Fruit fly (Drosophila melanogaster) whole organism, embryonic: Measurements from ENCODE around the gene CG32483.

ENCODE experiments used
- Asciz ChIP-seq: fragments of 200-800 bp; sonication (Bioruptor generic); optimal IDR thresholded peaks from 2 replicates; lab custom pipeline; 2017; ENCODE audit warnings: missing biosample characterization, mild to moderate bottlenecking, missing genetic modification characterization, missing genetic modification reagents
- B-H1 ChIP-seq: fragments of 200-800 bp; sonication (Bioruptor generic); IDR thresholded peaks from 3 replicates; pipeline ENCODE4 v1.3.6; 2022; ENCODE audit warnings: missing biosample characterization, missing genetic modification characterization
- BEAF-32 ChIP-seq: fragments of 200-800 bp; sonication (Bioruptor generic); optimal IDR thresholded peaks from 3 replicates; lab custom pipeline; 2017; ENCODE audit warnings: missing biosample characterization, missing genetic modification characterization, mild to moderate bottlenecking, moderate library complexity, missing genetic modification reagents
- Bdp1 ChIP-seq: fragments of 200-800 bp; sonication (Bioruptor generic); optimal IDR thresholded peaks from 3 replicates; lab custom pipeline; 2016; ENCODE audit warnings: missing biosample characterization, missing genetic modification characterization
- CG10147 ChIP-seq: fragments of 200-800 bp; sonication (Bioruptor generic); optimal IDR thresholded peaks from 2 replicates; lab custom pipeline; 2019; ENCODE audit warnings: missing biosample characterization, mild to moderate bottlenecking, missing genetic modification characterization, moderate library complexity
- CG10267 ChIP-seq: fragments of 200-800 bp; sonication (Bioruptor generic); optimal IDR thresholded peaks from 2 replicates; lab custom pipeline; 2018; ENCODE audit warnings: missing biosample characterization, mild to moderate bottlenecking, missing genetic modification characterization, moderate library complexity
- CG10366 ChIP-seq: fragments of 200-800 bp; sonication (Bioruptor generic); IDR thresholded peaks from 2 replicates; pipeline ENCODE4 v1.3.6; 2022; ENCODE audit warnings: missing biosample characterization, missing genetic modification characterization
- CG10462 ChIP-seq: fragments of 200-800 bp; sonication (Bioruptor generic); optimal IDR thresholded peaks from 2 replicates; lab custom pipeline; 2016; ENCODE audit warnings: missing biosample characterization, missing genetic modification characterization
- CG10654 ChIP-seq: fragments of 200-800 bp; sonication (Bioruptor generic); optimal IDR thresholded peaks from 2 replicates; lab custom pipeline; 2016; ENCODE audit warnings: missing biosample characterization, missing genetic modification characterization
- CG10959 ChIP-seq: fragments of 200-800 bp; sonication (Bioruptor generic); IDR thresholded peaks from 2 replicates; pipeline ENCODE4 v1.3.6; 2022; ENCODE audit warnings: missing biosample characterization, missing genetic modification characterization
- CG11456 ChIP-seq: fragments of 200-800 bp; sonication (Bioruptor generic); IDR thresholded peaks from 3 replicates; pipeline ENCODE4 v1.3.6; 2022; ENCODE audit warnings: missing biosample characterization, missing genetic modification characterization
- CG11723 ChIP-seq: fragments of 200-800 bp; sonication (Bioruptor generic); optimal IDR thresholded peaks from 2 replicates; lab custom pipeline; 2017; ENCODE audit warnings: missing biosample characterization, mild to moderate bottlenecking, missing genetic modification characterization
- CG12236 ChIP-seq: fragments of 200-800 bp; sonication (Bioruptor generic); optimal IDR thresholded peaks from 2 replicates; lab custom pipeline; 2016; ENCODE audit warnings: missing biosample characterization, missing genetic modification characterization
- CG13123 ChIP-seq: fragments of 200-800 bp; sonication (Bioruptor generic); optimal IDR thresholded peaks from 2 replicates; lab custom pipeline; 2016; ENCODE audit warnings: missing biosample characterization, missing genetic modification characterization
- CG2129 ChIP-seq: fragments of 200-800 bp; sonication (Bioruptor generic); IDR thresholded peaks from 2 replicates; pipeline ENCODE4 v1.3.6; 2022; ENCODE audit warnings: missing biosample characterization, missing genetic modification characterization; ENCODE audit not compliant: partially characterized antibody
- CG3995 ChIP-seq: fragments of 200-800 bp; sonication (Bioruptor generic); optimal IDR thresholded peaks from 3 replicates; lab custom pipeline; 2016; ENCODE audit warnings: missing biosample characterization, missing genetic modification characterization
- CG4328 ChIP-seq: fragments of 200-800 bp; sonication (Bioruptor generic); optimal IDR thresholded peaks from 3 replicates; lab custom pipeline; 2017; ENCODE audit warnings: missing biosample characterization, missing genetic modification reagents, missing genetic modification characterization
- CG4424 ChIP-seq: fragments of 200-800 bp; sonication (Bioruptor generic); optimal IDR thresholded peaks from 3 replicates; lab custom pipeline; 2016; ENCODE audit warnings: missing biosample characterization, missing genetic modification characterization
- CG6175 ChIP-seq: fragments of 200-800 bp; sonication (Bioruptor generic); IDR thresholded peaks from 3 replicates; pipeline ENCODE4 v1.3.6; 2022; ENCODE audit warnings: missing biosample characterization, missing genetic modification characterization
- CG7963 ChIP-seq: fragments of 200-800 bp; sonication (Bioruptor generic); IDR thresholded peaks from 3 replicates; pipeline ENCODE4 v1.3.6; 2022; ENCODE audit warnings: missing biosample characterization, missing genetic modification characterization; ENCODE audit not compliant: partially characterized antibody
- CG7987 ChIP-seq: fragments of 200-800 bp; sonication (Bioruptor generic); optimal IDR thresholded peaks from 2 replicates; lab custom pipeline; 2018; ENCODE audit warnings: missing biosample characterization, mild to moderate bottlenecking, missing genetic modification characterization, moderate library complexity
- CG8478 ChIP-seq: fragments of >200 bp; optimal IDR thresholded peaks from 2 replicates; lab custom pipeline; 2018
- CG8944 ChIP-seq: fragments of 200-800 bp; sonication (Bioruptor generic); optimal IDR thresholded peaks from 3 replicates; lab custom pipeline; 2016; ENCODE audit warnings: missing biosample characterization, missing genetic modification characterization
- CG9609 ChIP-seq: fragments of 200-800 bp; sonication (Bioruptor generic); optimal IDR thresholded peaks from 3 replicates; lab custom pipeline; 2016; ENCODE audit warnings: missing biosample characterization, missing genetic modification characterization
- Chrac-16 ChIP-seq: fragments of 200-800 bp; sonication (Bioruptor generic); optimal IDR thresholded peaks from 3 replicates; lab custom pipeline; 2016; ENCODE audit warnings: missing biosample characterization, missing genetic modification characterization
- D19B ChIP-seq: fragments of 200-800 bp; sonication (Bioruptor generic); optimal IDR thresholded peaks from 2 replicates; lab custom pipeline; 2017; ENCODE audit warnings: missing biosample characterization, mild to moderate bottlenecking, missing genetic modification characterization
- GATAe ChIP-seq: fragments of 200-800 bp; sonication (Bioruptor generic); conservative IDR thresholded peaks from 2 replicates; pipeline ENCODE4 v1.3.6; 2022; ENCODE audit warnings: missing biosample characterization, missing genetic modification characterization
- H15 ChIP-seq: fragments of 200-800 bp; sonication (Bioruptor generic); IDR thresholded peaks from 3 replicates; pipeline ENCODE4 v1.3.6; 2022; ENCODE audit warnings: missing biosample characterization, missing genetic modification characterization
- HmgD ChIP-seq: fragments of 200-800 bp; sonication (Bioruptor generic); optimal IDR thresholded peaks from 3 replicates; lab custom pipeline; 2016; ENCODE audit warnings: missing biosample characterization, missing genetic modification characterization
- Hr78 ChIP-seq, 2 experiments: fragments of 200-800 bp in 1 of 2; fragments of >200 bp in 1 of 2; sonication (Bioruptor generic) in 1 of 2; optimal IDR thresholded peaks; 2 replicates each; lab custom pipeline; 2017 to 2019; ENCODE audit warnings: missing biosample characterization in 2 of 2, missing genetic modification characterization in 2 of 2, mild to moderate bottlenecking in 1 of 2, moderate library complexity in 1 of 2
- Nf-YC ChIP-seq: fragments of 200-800 bp; optimal IDR thresholded peaks from 3 replicates; lab custom pipeline; 2019; ENCODE audit warnings: missing biosample characterization, mild to moderate bottlenecking, missing genetic modification characterization, moderate library complexity
- Optix ChIP-seq: fragments of 200-800 bp; sonication (Bioruptor generic); IDR thresholded peaks from 3 replicates; pipeline ENCODE4 v1.3.6; 2022; ENCODE audit warnings: missing biosample characterization, missing genetic modification characterization
- YL-1 ChIP-seq: fragments of 200-800 bp; sonication (Bioruptor generic); optimal IDR thresholded peaks from 3 replicates; lab custom pipeline; 2017; ENCODE audit warnings: missing biosample characterization, mild to moderate bottlenecking, missing genetic modification characterization
- dati ChIP-seq: fragments of 200-800 bp; sonication (Bioruptor generic); IDR thresholded peaks from 2 replicates; pipeline ENCODE4 v1.3.6; 2022; ENCODE audit warnings: missing biosample characterization, missing genetic modification characterization
- dm ChIP-seq: fragments of 200-800 bp; sonication (Bioruptor generic); optimal IDR thresholded peaks from 3 replicates; lab custom pipeline; 2016; ENCODE audit warnings: missing biosample characterization, missing genetic modification characterization
- dmrt11E ChIP-seq: fragments of 200-800 bp; sonication (Bioruptor generic); optimal IDR thresholded peaks from 3 replicates; lab custom pipeline; 2018; ENCODE audit warnings: missing biosample characterization, mild to moderate bottlenecking, missing genetic modification characterization, moderate library complexity
- dysf ChIP-seq: fragments of 200-800 bp; sonication (Bioruptor generic); IDR thresholded peaks from 3 replicates; pipeline ENCODE4 v1.3.6; 2022; ENCODE audit warnings: missing biosample characterization, missing genetic modification characterization
- fd102C ChIP-seq: fragments of 200-800 bp; sonication (Bioruptor generic); optimal IDR thresholded peaks from 2 replicates; lab custom pipeline; 2018; ENCODE audit warnings: missing biosample characterization, mild to moderate bottlenecking, missing genetic modification characterization, moderate library complexity
- jing ChIP-seq: fragments of 200-800 bp; sonication (Bioruptor generic); optimal IDR thresholded peaks from 2 replicates; lab custom pipeline; 2018; ENCODE audit warnings: missing biosample characterization, mild to moderate bottlenecking, missing genetic modification characterization
- kni ChIP-seq: fragments of 200-800 bp; sonication (Bioruptor generic); optimal IDR thresholded peaks from 3 replicates; lab custom pipeline; 2017; ENCODE audit warnings: mild to moderate bottlenecking, missing biosample characterization, missing genetic modification reagents, missing genetic modification characterization
- luna ChIP-seq: fragments of 200-800 bp; sonication (Bioruptor generic); optimal IDR thresholded peaks from 2 replicates; lab custom pipeline; 2016; ENCODE audit warnings: missing biosample characterization, missing genetic modification characterization
- pan ChIP-seq, 4 experiments: fragments of >200 bp in 3 of 4; fragments of 200-800 bp in 1 of 4; sonication (Bioruptor generic) in 1 of 4; optimal IDR thresholded peaks in 3 of 4; IDR thresholded peaks in 1 of 4; 2 replicates each; pipeline versions ENCODE4 v1.3.6 to Lab custom; 2017 to 2022; ENCODE audit warnings: missing biosample characterization in 2 of 4, missing genetic modification characterization in 2 of 4, mixed read lengths in 1 of 4
- peb ChIP-seq: fragments of 200-800 bp; sonication (Bioruptor generic); IDR thresholded peaks from 2 replicates; pipeline ENCODE4 v1.3.6; 2022; ENCODE audit warnings: missing biosample characterization, missing genetic modification characterization
- rib ChIP-seq: fragments of 200-800 bp; sonication (Bioruptor generic); IDR thresholded peaks from 2 replicates; pipeline ENCODE4 v1.3.6; 2022; ENCODE audit warnings: missing biosample characterization, missing genetic modification characterization
- ro ChIP-seq: fragments of 200-800 bp; sonication (Bioruptor generic); IDR thresholded peaks from 2 replicates; pipeline ENCODE4 v1.3.6; 2022; ENCODE audit warnings: missing biosample characterization, missing genetic modification characterization
- schlank ChIP-seq: fragments of 200-800 bp; sonication (Bioruptor generic); optimal IDR thresholded peaks from 2 replicates; lab custom pipeline; 2018; ENCODE audit warnings: missing biosample characterization, mild to moderate bottlenecking, missing genetic modification characterization
- sna ChIP-seq: fragments of 200-800 bp; sonication (Bioruptor generic); IDR thresholded peaks from 2 replicates; pipeline ENCODE4 v1.3.6; 2022; ENCODE audit warnings: missing biosample characterization, missing genetic modification characterization; ENCODE audit not compliant: partially characterized antibody
- sob ChIP-seq: fragments of 200-800 bp; sonication (Bioruptor generic); IDR thresholded peaks from 2 replicates; pipeline ENCODE4 v1.3.6; 2022; ENCODE audit warnings: missing biosample characterization, missing genetic modification characterization
- tgo ChIP-seq: fragments of 200-800 bp; sonication (Bioruptor generic); IDR thresholded peaks from 3 replicates; pipeline ENCODE4 v1.3.6; 2022; ENCODE audit warnings: missing biosample characterization, missing genetic modification characterization
- wdn ChIP-seq: fragments of 200-800 bp; sonication (Bioruptor generic); IDR thresholded peaks from 2 replicates; pipeline ENCODE4 v1.3.6; 2022; ENCODE audit warnings: missing biosample characterization, missing genetic modification characterization

Gene CG32483

dm6 chr3L:642146-642864 lies 47.6 kb downstream of the CG32483 start (continued):
- peak; percentile 21 for TF ChIP-seq Nf-YC
- no peak for TF ChIP-seq wdn (GFP tag; lab: Robert Waterston, UW)
- peak; percentile 66 for TF ChIP-seq dysf (GFP tag; lab: Robert Waterston, UW)
- TF ChIP-seq CG8944 (GFP tag; lab: Kevin White, UChicago): no peak
- peak; percentile 64 for TF ChIP-seq CG10267 (tag; lab: Kevin White, UChicago)
- 0 out of 2 replicates have a peak, but pooled peaks have one; percentile 5 for TF ChIP-seq peb (GFP tag; lab: Robert Waterston, UW)
- no peak for TF ChIP-seq CG8478 (lab: Kevin White, UChicago)
- no peak for TF ChIP-seq GATAe (GFP tag; lab: Robert Waterston, UW)
- TF ChIP-seq Optix: no peak
- no peak for TF ChIP-seq dati (GFP tag; lab: Robert Waterston, UW)
- 0 out of 2 replicates have a peak, but pooled peaks have one; percentile 15 for TF ChIP-seq CG10959 (GFP tag; lab: Robert Waterston, UW)
- peak; percentile 35 for TF ChIP-seq CG10654 (GFP tag; lab: Kevin White, UChicago)
- TF ChIP-seq CG12236 (GFP tag; lab: Kevin White, UChicago): no peak
- no peak for TF ChIP-seq sna (GFP tag; lab: Robert Waterston, UW)
- TF ChIP-seq H15: no peak
- TF ChIP-seq CG10366 (GFP tag; lab: Robert Waterston, UW): peak; percentile 52
- TF ChIP-seq Chrac-16 (GFP tag; lab: Kevin White, UChicago): peak; percentile 43
- no peak for TF ChIP-seq Bdp1 (GFP tag; lab: Kevin White, UChicago)
- no peak for TF ChIP-seq CG2129 (GFP tag; lab: Robert Waterston, UW)
- TF ChIP-seq fd102C (GFP tag; lab: Kevin White, UChicago): no peak
- TF ChIP-seq Asciz (GFP tag; lab: Kevin White, UChicago): peak; percentile 74
- no peak for TF ChIP-seq sob
- TF ChIP-seq CG10462 (GFP tag; lab: Kevin White, UChicago): peak; percentile 22
- TF ChIP-seq CG7987: no peak
- no peak for TF ChIP-seq CG6175
- no peak for TF ChIP-seq dm
- TF ChIP-seq YL-1 (GFP tag; lab: Kevin White, UChicago): no peak
- TF ChIP-seq HmgD (GFP tag; lab: Kevin White, UChicago): no peak
- no peak for TF ChIP-seq CG7963 (GFP tag; lab: Robert Waterston, UW)
- no peak for TF ChIP-seq CG3995
- no peak for TF ChIP-seq Hr78 (GFP tag; optimal IDR thresholded peaks at IDR 0.05; lab: Kevin White, UChicago)
- TF ChIP-seq D19B (GFP tag; lab: Kevin White, UChicago): peak; percentile 29
- no peak for TF ChIP-seq jing
- TF ChIP-seq BEAF-32 (GFP tag; lab: Kevin White, UChicago): no peak
- no peak for TF ChIP-seq CG11456
- TF ChIP-seq kni (GFP tag; lab: Kevin White, UChicago): no peak
- TF ChIP-seq ro (GFP tag; lab: Robert Waterston, UW): peak; percentile 41; the same call in 1 of the 2 replicates
- TF ChIP-seq pan (optimal IDR thresholded peaks at IDR 0.05; lab: Kevin White, UChicago): no peak
- peak in 1 of 2 experiments; percentile 22 for TF ChIP-seq pan (GFP tag; optimal IDR thresholded peaks at IDR 0.05 in 1 of 2, IDR thresholded peaks at IDR 0.05 in 1 of 2)
- no peak for TF ChIP-seq B-H1
- no peak for TF ChIP-seq schlank
- no peak for TF ChIP-seq CG13123 (GFP tag; lab: Kevin White, UChicago)
- TF ChIP-seq CG4328: peak; percentile 7
- no peak for TF ChIP-seq luna (GFP tag; lab: Kevin White, UChicago)
- TF ChIP-seq CG4424 (GFP tag; lab: Kevin White, UChicago): peak; percentile 71
- peak; percentile 8 for TF ChIP-seq CG11723 (GFP tag; lab: Kevin White, UChicago)
- TF ChIP-seq CG10147 (GFP tag; lab: Kevin White, UChicago): peak; percentile 52
- TF ChIP-seq tgo (GFP tag; lab: Robert Waterston, UW): peak; percentile 53; the same call in 2 of the 3 replicates
- no peak for TF ChIP-seq CG9609
- TF ChIP-seq dmrt11E (tag; lab: Kevin White, UChicago): peak; percentile 72
- no peak for TF ChIP-seq rib
